Fruit fly (Drosophila melanogaster) whole organism, embryonic: ENCODE data around the gene CG1703.
A peak's percentile ranks its signal among the peaks of the same experiment; 100 is the strongest.

Experiments
- Atf6 ChIP-seq: fragments of 200-800 bp; sonication (Bioruptor generic); IDR thresholded peaks from 2 replicates; pipeline ENCODE4 v1.3.6; 2022; ENCODE audit warnings: missing biosample characterization, missing genetic modification characterization
- CG10979 ChIP-seq: fragments of 200-800 bp; sonication (Bioruptor generic); optimal IDR thresholded peaks from 2 replicates; lab custom pipeline; 2018; ENCODE audit warnings: missing biosample characterization, mild to moderate bottlenecking, missing genetic modification characterization, moderate library complexity
- CG12071 ChIP-seq: fragments of 200-800 bp; sonication (Bioruptor generic); optimal IDR thresholded peaks from 3 replicates; lab custom pipeline; 2018; ENCODE audit warnings: missing biosample characterization, mild to moderate bottlenecking, missing genetic modification characterization
- CG12104 ChIP-seq: fragments of 200-800 bp; sonication (Bioruptor generic); optimal IDR thresholded peaks from 3 replicates; lab custom pipeline; 2016; ENCODE audit warnings: missing biosample characterization, missing genetic modification characterization
- CG12236 ChIP-seq: fragments of 200-800 bp; sonication (Bioruptor generic); optimal IDR thresholded peaks from 2 replicates; lab custom pipeline; 2016; ENCODE audit warnings: missing biosample characterization, missing genetic modification characterization
- CG12744 ChIP-seq: fragments of 200-800 bp; sonication (Bioruptor generic); optimal IDR thresholded peaks from 2 replicates; lab custom pipeline; 2016; ENCODE audit warnings: missing biosample characterization, missing genetic modification characterization
- CG12769 ChIP-seq: fragments of 200-800 bp; sonication (Bioruptor generic); optimal IDR thresholded peaks from 2 replicates; lab custom pipeline; 2019; ENCODE audit warnings: missing biosample characterization, mild to moderate bottlenecking, missing genetic modification characterization, moderate library complexity
- CG15269 ChIP-seq: fragments of 200-800 bp; sonication (Bioruptor generic); optimal IDR thresholded peaks from 2 replicates; lab custom pipeline; 2018; ENCODE audit warnings: missing biosample characterization, mild to moderate bottlenecking, missing genetic modification characterization, moderate library complexity
- CG1792 ChIP-seq: fragments of 200-800 bp; sonication (Bioruptor generic); optimal IDR thresholded peaks from 2 replicates; lab custom pipeline; 2016; ENCODE audit warnings: missing biosample characterization, missing genetic modification characterization
- CG18262 ChIP-seq: fragments of 200-800 bp; optimal IDR thresholded peaks from 3 replicates; lab custom pipeline; 2019; ENCODE audit warnings: missing biosample characterization, mild to moderate bottlenecking, missing genetic modification characterization, moderate library complexity
- CG2889 ChIP-seq: fragments of 200-800 bp; sonication (Bioruptor generic); IDR thresholded peaks from 3 replicates; pipeline ENCODE4 v1.3.6; 2022; ENCODE audit warnings: missing biosample characterization, missing genetic modification characterization
- CG30020 ChIP-seq: fragments of 200-800 bp; optimal IDR thresholded peaks from 2 replicates; lab custom pipeline; 2019; ENCODE audit warnings: missing biosample characterization, mild to moderate bottlenecking, missing genetic modification characterization, moderate library complexity
- CG3407 ChIP-seq: fragments of 200-800 bp; sonication (Bioruptor generic); optimal IDR thresholded peaks from 2 replicates; lab custom pipeline; 2018; ENCODE audit warnings: missing biosample characterization, mild to moderate bottlenecking, missing genetic modification characterization
- CG3726 ChIP-seq: fragments of 200-800 bp; sonication (Bioruptor generic); IDR thresholded peaks from 3 replicates; pipeline ENCODE4, ENCODE4 v1.3.6; 2022; ENCODE audit warnings: missing biosample characterization, missing genetic modification characterization
- CG3838 ChIP-seq: fragments of 200-800 bp; sonication (Bioruptor generic); optimal IDR thresholded peaks from 3 replicates; lab custom pipeline; 2016; ENCODE audit warnings: missing biosample characterization, missing genetic modification characterization
- CG4282 ChIP-seq: fragments of 200-800 bp; sonication (Bioruptor generic); optimal IDR thresholded peaks from 2 replicates; lab custom pipeline; 2016; ENCODE audit warnings: missing biosample characterization, missing genetic modification characterization
- CG4328 ChIP-seq: fragments of 200-800 bp; sonication (Bioruptor generic); optimal IDR thresholded peaks from 3 replicates; lab custom pipeline; 2017; ENCODE audit warnings: missing biosample characterization, missing genetic modification reagents, missing genetic modification characterization
- CG7372 ChIP-seq: fragments of 200-800 bp; sonication (Bioruptor generic); IDR thresholded peaks from 2 replicates; pipeline ENCODE4 v1.3.6; 2022; ENCODE audit warnings: missing biosample characterization, missing genetic modification characterization
- CG9215 ChIP-seq: fragments of 200-800 bp; sonication (Bioruptor generic); IDR thresholded peaks from 2 replicates; pipeline ENCODE4 v1.3.6; 2022; ENCODE audit warnings: missing biosample characterization, missing genetic modification characterization
- CG9797 ChIP-seq: fragments of 200-800 bp; sonication (Bioruptor generic); optimal IDR thresholded peaks from 3 replicates; lab custom pipeline; 2018; ENCODE audit warnings: missing biosample characterization, mild to moderate bottlenecking, missing genetic modification characterization
- CoRest ChIP-seq: fragments of 200-800 bp; sonication (Bioruptor generic); optimal IDR thresholded peaks from 3 replicates; lab custom pipeline; 2018; ENCODE audit warnings: missing biosample characterization, mild to moderate bottlenecking, missing genetic modification characterization, moderate library complexity
- CrebB ChIP-seq: fragments of 200-800 bp; sonication (Bioruptor generic); optimal IDR thresholded peaks from 3 replicates; lab custom pipeline; 2018; ENCODE audit warnings: missing biosample characterization, mild to moderate bottlenecking, missing genetic modification characterization
- Dll ChIP-seq: fragments of 200-800 bp; sonication (Bioruptor generic); IDR thresholded peaks from 4 replicates; pipeline ENCODE4 v1.3.6; 2022; ENCODE audit warnings: missing biosample characterization, missing genetic modification characterization; ENCODE audit not compliant: partially characterized antibody
- ERR ChIP-seq: fragments of 200-800 bp; sonication (Bioruptor generic); optimal IDR thresholded peaks from 2 replicates; lab custom pipeline; 2016; ENCODE audit warnings: missing biosample characterization, missing genetic modification characterization
- Gug ChIP-seq: fragments of 200-800 bp; sonication (Bioruptor generic); IDR thresholded peaks from 4 replicates; pipeline ENCODE4 v1.3.6; 2022; ENCODE audit warnings: missing biosample characterization, missing genetic modification characterization
- H15 ChIP-seq: fragments of 200-800 bp; sonication (Bioruptor generic); IDR thresholded peaks from 3 replicates; pipeline ENCODE4 v1.3.6; 2022; ENCODE audit warnings: missing biosample characterization, missing genetic modification characterization
- HHEX ChIP-seq: fragments of 200-800 bp; sonication (Bioruptor generic); optimal IDR thresholded peaks from 3 replicates; lab custom pipeline; 2017; ENCODE audit warnings: missing biosample characterization, mild to moderate bottlenecking, missing genetic modification characterization, missing genetic modification reagents
- Hr78 ChIP-seq, 2 experiments: fragments of 200-800 bp in 1 of 2; fragments of >200 bp in 1 of 2; sonication (Bioruptor generic) in 1 of 2; optimal IDR thresholded peaks; 2 replicates each; lab custom pipeline; 2017 to 2019; ENCODE audit warnings: missing biosample characterization in 2 of 2, missing genetic modification characterization in 2 of 2, mild to moderate bottlenecking in 1 of 2, moderate library complexity in 1 of 2
- Hsf ChIP-seq: fragments of 200-800 bp; sonication (Bioruptor generic); optimal IDR thresholded peaks from 3 replicates; lab custom pipeline; 2016; ENCODE audit warnings: missing biosample characterization, missing genetic modification characterization
- NK7.1 ChIP-seq: fragments of 200-800 bp; sonication (Bioruptor generic); optimal IDR thresholded peaks from 3 replicates; lab custom pipeline; 2016; ENCODE audit warnings: missing biosample characterization, missing genetic modification characterization
- Neu2 ChIP-seq: fragments of 200-800 bp; sonication (Bioruptor generic); optimal IDR thresholded peaks from 3 replicates; lab custom pipeline; 2016; ENCODE audit warnings: missing biosample characterization, missing genetic modification characterization, borderline replicate concordance
- Pdp1 ChIP-seq, 2 experiments: fragments of 200-800 bp; sonication (Bioruptor generic); optimal IDR thresholded peaks; 3 replicates each; lab custom pipeline; 2016; ENCODE audit warnings: missing biosample characterization in 2 of 2, missing genetic modification characterization in 2 of 2, mild to moderate bottlenecking in 1 of 2, moderate library complexity in 1 of 2
- Sry-β ChIP-seq: fragments of 200-800 bp; sonication (Bioruptor generic); optimal IDR thresholded peaks from 2 replicates; lab custom pipeline; 2018; ENCODE audit warnings: missing biosample characterization, mild to moderate bottlenecking, missing genetic modification characterization, moderate library complexity
- ap ChIP-seq: fragments of 200-800 bp; sonication (Bioruptor generic); IDR thresholded peaks from 2 replicates; pipeline ENCODE4 v1.3.6; 2022; ENCODE audit warnings: missing biosample characterization, missing genetic modification characterization
- chinmo ChIP-seq: fragments of 200-800 bp; sonication (Bioruptor generic); IDR thresholded peaks from 4 replicates; pipeline ENCODE4 v1.3.6; 2022; ENCODE audit warnings: missing biosample characterization, missing genetic modification characterization; ENCODE audit not compliant: partially characterized antibody
- dan ChIP-seq: fragments of 200-800 bp; sonication (Bioruptor generic); IDR thresholded peaks from 2 replicates; pipeline ENCODE4 v1.3.6; 2022; ENCODE audit warnings: missing biosample characterization, missing genetic modification characterization
- dysf ChIP-seq: fragments of 200-800 bp; sonication (Bioruptor generic); IDR thresholded peaks from 3 replicates; pipeline ENCODE4 v1.3.6; 2022; ENCODE audit warnings: missing biosample characterization, missing genetic modification characterization
- ewg ChIP-seq: fragments of 200-800 bp; sonication (Bioruptor generic); optimal IDR thresholded peaks from 3 replicates; lab custom pipeline; 2017; ENCODE audit warnings: mild to moderate bottlenecking, missing biosample characterization, missing genetic modification reagents, missing genetic modification characterization
- fd3F ChIP-seq: fragments of 200-800 bp; sonication (Bioruptor generic); optimal IDR thresholded peaks from 2 replicates; lab custom pipeline; 2018; ENCODE audit warnings: missing biosample characterization, mild to moderate bottlenecking, missing genetic modification characterization, moderate library complexity
- fd96Cb ChIP-seq: fragments of 200-800 bp; sonication (Bioruptor generic); optimal IDR thresholded peaks from 2 replicates; lab custom pipeline; 2018; ENCODE audit warnings: missing biosample characterization, mild to moderate bottlenecking, missing genetic modification characterization, moderate library complexity
- kni ChIP-seq: fragments of 200-800 bp; sonication (Bioruptor generic); optimal IDR thresholded peaks from 3 replicates; lab custom pipeline; 2017; ENCODE audit warnings: mild to moderate bottlenecking, missing biosample characterization, missing genetic modification reagents, missing genetic modification characterization
- luna ChIP-seq: fragments of 200-800 bp; sonication (Bioruptor generic); optimal IDR thresholded peaks from 2 replicates; lab custom pipeline; 2016; ENCODE audit warnings: missing biosample characterization, missing genetic modification characterization
- p53 ChIP-seq: fragments of 200-800 bp; sonication (Bioruptor generic); optimal IDR thresholded peaks from 2 replicates; lab custom pipeline; 2016; ENCODE audit warnings: missing biosample characterization, missing genetic modification characterization
- pfk ChIP-seq: fragments of 200-800 bp; sonication (Bioruptor generic); optimal IDR thresholded peaks from 2 replicates; lab custom pipeline; 2018; ENCODE audit warnings: missing biosample characterization, mild to moderate bottlenecking, missing genetic modification characterization, moderate library complexity
- slou ChIP-seq: fragments of 200-800 bp; sonication (Bioruptor generic); optimal IDR thresholded peaks from 3 replicates; lab custom pipeline; 2016; ENCODE audit warnings: missing biosample characterization, missing genetic modification characterization
- stwl ChIP-seq: fragments of 200-800 bp; sonication (Bioruptor generic); optimal IDR thresholded peaks from 3 replicates; lab custom pipeline; 2018; ENCODE audit warnings: missing biosample characterization, mild to moderate bottlenecking, missing genetic modification characterization, moderate library complexity
- trem ChIP-seq: fragments of 200-800 bp; optimal IDR thresholded peaks from 3 replicates; lab custom pipeline; 2019; ENCODE audit warnings: missing biosample characterization, mild to moderate bottlenecking, missing genetic modification characterization, moderate library complexity
- tx ChIP-seq: fragments of 200-800 bp; sonication (Bioruptor generic); optimal IDR thresholded peaks from 2 replicates; lab custom pipeline; 2016; ENCODE audit warnings: missing biosample characterization, missing genetic modification characterization

The CG1703 gene

DNA sequence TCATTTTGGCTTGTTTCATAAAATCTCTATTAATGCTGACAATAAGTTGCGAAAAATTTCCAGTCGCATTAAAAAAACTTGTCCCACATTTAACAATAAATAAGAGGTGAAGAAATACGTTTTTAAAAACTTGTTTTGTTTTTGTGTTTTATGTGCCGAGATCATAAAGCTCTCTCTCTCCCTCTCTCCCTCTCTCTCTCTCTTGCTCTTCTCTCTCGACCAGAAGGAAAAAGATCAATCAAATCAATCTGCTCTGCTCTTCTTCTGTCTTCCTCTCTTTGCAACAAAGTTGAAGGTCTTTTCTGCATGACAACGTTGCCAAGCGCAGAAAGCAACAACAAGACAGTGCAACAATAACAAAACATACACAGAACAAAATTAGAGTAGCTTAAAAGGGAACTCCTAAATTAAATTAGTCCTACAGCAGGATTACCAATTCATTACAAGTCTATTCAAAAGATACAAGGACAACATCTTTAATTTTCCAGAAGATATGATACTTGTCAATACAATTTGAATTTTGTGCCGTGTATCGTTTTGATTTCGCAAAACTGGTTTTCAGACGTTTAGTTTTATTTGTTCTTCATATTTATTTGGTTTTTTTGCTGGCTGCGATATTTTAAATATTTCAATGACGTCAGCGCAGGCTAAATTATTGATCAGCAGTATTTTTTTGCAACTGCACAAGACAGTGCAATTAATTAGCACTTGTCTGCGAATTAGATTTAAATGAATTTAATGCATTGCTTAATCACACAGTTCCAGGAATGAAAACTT, 11.1 kb downstream of the CG1703 start (continued):
- no peak for TF ChIP-seq Sry-β (GFP tag; lab: Kevin White, UChicago)
- TF ChIP-seq Atf6 (GFP tag; lab: Robert Waterston, UW) = peak; percentile 83
- TF ChIP-seq slou (GFP tag; lab: Kevin White, UChicago) = peak; percentile 40
- no peak for TF ChIP-seq Hr78 (GFP tag; optimal IDR thresholded peaks at IDR 0.05; lab: Kevin White, UChicago)
- TF ChIP-seq ap (GFP tag; lab: Robert Waterston, UW) = no peak
- TF ChIP-seq CG18262 (tag; lab: Kevin White, UChicago) = peak; percentile 58
- TF ChIP-seq Pdp1 (GFP tag; optimal IDR thresholded peaks at IDR 0.05; lab: Kevin White, UChicago) = peak in 1 of 2 experiments; percentile 72
- TF ChIP-seq pfk (GFP tag; lab: Kevin White, UChicago) = no peak
- peak; percentile 75 for TF ChIP-seq Hsf (GFP tag; lab: Kevin White, UChicago)
- TF ChIP-seq trem (tag; lab: Kevin White, UChicago) = peak; percentile 7
- TF ChIP-seq CG2889 (GFP tag; lab: Robert Waterston, UW) = peak; percentile 56; the same call in 1 of the 3 replicates
- TF ChIP-seq kni (GFP tag; lab: Kevin White, UChicago) = no peak
- TF ChIP-seq Neu2 = no peak
- TF ChIP-seq fd3F (GFP tag; lab: Kevin White, UChicago) = peak; percentile 71
- no peak for TF ChIP-seq tx (GFP tag; lab: Kevin White, UChicago)
- peak; percentile 27 for TF ChIP-seq CG12744 (GFP tag; lab: Kevin White, UChicago)
- TF ChIP-seq ERR (GFP tag; lab: Kevin White, UChicago) = no peak
- no peak for TF ChIP-seq CG9797 (GFP tag; lab: Kevin White, UChicago)
- peak; percentile 85 for TF ChIP-seq dysf
- TF ChIP-seq H15 = peak; percentile 74; the same call in 2 of the 3 replicates
- TF ChIP-seq CG4328 (GFP tag; lab: Kevin White, UChicago) = no peak
- peak; percentile 32 for TF ChIP-seq CG10979 (tag; lab: Kevin White, UChicago)
- TF ChIP-seq CG3726 (GFP tag; lab: Robert Waterston, UW) = no peak
- peak; percentile 57; the same call in 1 of the 2 replicates for TF ChIP-seq CG9215 (GFP tag; lab: Robert Waterston, UW)
- TF ChIP-seq p53 (GFP tag; lab: Kevin White, UChicago) = no peak
- TF ChIP-seq NK7.1 (GFP tag; lab: Kevin White, UChicago) = peak; percentile 70
- TF ChIP-seq fd96Cb (tag; lab: Kevin White, UChicago) = peak; percentile 67
- peak; percentile 78; the same call in 2 of the 4 replicates for TF ChIP-seq chinmo
- no peak for TF ChIP-seq CG4282 (GFP tag; lab: Kevin White, UChicago)
- TF ChIP-seq Dll = no peak
- TF ChIP-seq CrebB = peak; percentile 50
- peak; percentile 72 for TF ChIP-seq HHEX
- TF ChIP-seq luna (GFP tag; lab: Kevin White, UChicago) = no peak
- TF ChIP-seq stwl (tag; lab: Kevin White, UChicago) = no peak
- peak; percentile 16 for TF ChIP-seq CG1792 (GFP tag; lab: Kevin White, UChicago)
- peak; percentile 49 for TF ChIP-seq CG12236
- TF ChIP-seq CG12104 = peak; percentile 23
- peak; percentile 73 for TF ChIP-seq CoRest (tag; lab: Kevin White, UChicago)
- TF ChIP-seq CG3407 (GFP tag; lab: Kevin White, UChicago) = no peak
- TF ChIP-seq dan (GFP tag; lab: Robert Waterston, UW) = no peak
- TF ChIP-seq CG3838 (GFP tag; lab: Kevin White, UChicago) = peak; percentile 23
- peak; percentile 90 for TF ChIP-seq CG15269
- peak; percentile 28 for TF ChIP-seq ewg
- TF ChIP-seq CG30020 (tag; lab: Kevin White, UChicago) = no peak
- TF ChIP-seq CG12071 (GFP tag; lab: Kevin White, UChicago) = peak; percentile 74
- peak; percentile 54; the same call in 2 of the 4 replicates for TF ChIP-seq Gug (GFP tag; lab: Robert Waterston, UW)
- peak; percentile 59; the same call in 1 of the 2 replicates for TF ChIP-seq CG7372 (GFP tag; lab: Robert Waterston, UW)
- TF ChIP-seq CG12769 = peak; percentile 77
